Worm (Caenorhabditis elegans): ENCODE measurements around the gene emc-5.

emc-5 gene

ce11 chrII:11501956-11502355 lies 5.4 kb downstream of the emc-5 start:
- TF ChIP-seq him-1 (tag; optimal IDR thresholded peaks at IDR 0.05) (no peak), dao-5 (tag; optimal IDR thresholded peaks at IDR 0.05) (no peak), W03F9.2 (tag; optimal IDR thresholded peaks at IDR 0.05) (no peak)

ce11 chrII:11503761-11504160 lies 7.2 kb downstream of the emc-5 start:
- TF ChIP-seq W03F9.2 (tag; optimal IDR thresholded peaks at IDR 0.05) (no peak), dao-5 (tag; optimal IDR thresholded peaks at IDR 0.05) (no peak), him-1 (tag; optimal IDR thresholded peaks at IDR 0.05) (no peak)

- no peak for TF ChIP-seq dao-5 (tag; optimal IDR thresholded peaks at IDR 0.05)
- no peak for TF ChIP-seq him-1 (tag; optimal IDR thresholded peaks at IDR 0.05)
- TF ChIP-seq W03F9.2 (tag; optimal IDR thresholded peaks at IDR 0.05), result no peak
These were observed 13.8 kb downstream of the emc-5 start, which contains the start of gene npr-41 for ce11 chrII:11510373-11510772. Gene npr-41, plus strand, starts transcription at chrII:11510673.

ce11 chrII:11512921-11513320 lies 16.3 kb downstream of the emc-5 start:
- no peak for TF ChIP-seq him-1 (tag; optimal IDR thresholded peaks at IDR 0.05)
- no peak for TF ChIP-seq W03F9.2 (tag; optimal IDR thresholded peaks at IDR 0.05)
- no peak for TF ChIP-seq dao-5 (tag; optimal IDR thresholded peaks at IDR 0.05)

DNA sequence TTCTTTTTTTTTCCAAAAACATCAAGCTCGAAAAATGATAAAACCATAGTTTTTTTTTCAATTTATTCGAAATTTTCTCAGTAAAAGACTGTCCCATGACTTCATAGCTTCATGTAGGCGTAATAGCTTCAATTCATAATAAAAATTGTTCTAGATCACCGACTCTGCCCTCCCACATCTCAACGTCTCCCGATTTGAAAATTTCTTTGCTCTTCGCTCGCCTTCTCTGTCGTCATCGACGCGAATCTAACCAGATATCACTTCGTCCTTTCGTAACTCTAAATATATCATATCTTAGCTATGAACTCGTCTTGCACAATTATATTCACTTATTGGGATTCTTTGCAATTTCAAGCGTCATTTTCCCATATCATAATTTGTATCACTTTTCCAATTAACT lies 18.2 kb downstream of the emc-5 start, which contains the start of gene srh-44:
srh-44 (plus strand) TSS at position 301 of the 400 bp plus-strand sequence.
- TF ChIP-seq W03F9.2 (tag; optimal IDR thresholded peaks at IDR 0.05), result no peak
- TF ChIP-seq dao-5 (tag; optimal IDR thresholded peaks at IDR 0.05), result no peak
- no peak for TF ChIP-seq him-1 (tag; optimal IDR thresholded peaks at IDR 0.05)

ce11 chrII:11518184-11518583 lies 21.6 kb downstream of the emc-5 start, which contains the start of gene B0334.10:
Gene B0334.10, plus strand, starts transcription at chrII:11518484.
- TF ChIP-seq dao-5 (tag; optimal IDR thresholded peaks at IDR 0.05) (no peak), him-1 (tag; optimal IDR thresholded peaks at IDR 0.05) (no peak), W03F9.2 (tag; optimal IDR thresholded peaks at IDR 0.05) (no peak)

DNA sequence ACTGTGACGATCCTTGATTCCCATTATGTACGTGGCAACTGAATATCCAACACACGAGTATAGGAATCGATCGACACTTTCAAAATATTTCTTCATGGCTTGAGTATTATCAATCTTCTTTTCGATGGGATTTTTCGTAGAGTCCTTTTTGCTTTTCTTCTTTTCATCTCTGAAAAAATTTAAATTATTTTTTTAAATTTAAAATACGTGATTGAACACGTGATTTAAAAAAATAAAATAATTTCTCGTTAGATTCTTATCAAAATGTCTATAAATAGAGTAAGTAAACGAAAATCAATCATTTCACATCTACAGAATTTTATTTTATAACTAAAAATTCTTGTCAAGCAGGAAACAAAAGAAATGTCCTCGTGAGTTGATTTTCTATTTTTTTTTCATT lies 24.7 kb downstream of the emc-5 start, which contains the start of gene Y62F5A.10:
Y62F5A.10 (plus strand) TSS at position 301 of the 400 bp plus-strand sequence.
- TF ChIP-seq dao-5 (tag; optimal IDR thresholded peaks at IDR 0.05) (no peak), him-1 (tag; optimal IDR thresholded peaks at IDR 0.05) (no peak), W03F9.2 (tag; optimal IDR thresholded peaks at IDR 0.05) (no peak)

ce11 chrII:11526954-11527353 lies 30.4 kb downstream of the emc-5 start, which contains the start of gene age-1:
Gene age-1, minus strand, starts transcription at chrII:11527054.
- TF ChIP-seq dao-5 (tag; optimal IDR thresholded peaks at IDR 0.05) (no peak), W03F9.2 (tag; optimal IDR thresholded peaks at IDR 0.05) (no peak), him-1 (tag; optimal IDR thresholded peaks at IDR 0.05) (no peak)

ce11 chrII:11533716-11534115 lies 37.1 kb downstream of the emc-5 start, which contains the start of gene mdt-8:
Gene mdt-8, minus strand, starts transcription at chrII:11533816.
- TF ChIP-seq him-1 (tag; optimal IDR thresholded peaks at IDR 0.05), result no peak
- TF ChIP-seq W03F9.2 (tag; optimal IDR thresholded peaks at IDR 0.05), result no peak
- no peak for TF ChIP-seq dao-5 (tag; optimal IDR thresholded peaks at IDR 0.05)

DNA sequence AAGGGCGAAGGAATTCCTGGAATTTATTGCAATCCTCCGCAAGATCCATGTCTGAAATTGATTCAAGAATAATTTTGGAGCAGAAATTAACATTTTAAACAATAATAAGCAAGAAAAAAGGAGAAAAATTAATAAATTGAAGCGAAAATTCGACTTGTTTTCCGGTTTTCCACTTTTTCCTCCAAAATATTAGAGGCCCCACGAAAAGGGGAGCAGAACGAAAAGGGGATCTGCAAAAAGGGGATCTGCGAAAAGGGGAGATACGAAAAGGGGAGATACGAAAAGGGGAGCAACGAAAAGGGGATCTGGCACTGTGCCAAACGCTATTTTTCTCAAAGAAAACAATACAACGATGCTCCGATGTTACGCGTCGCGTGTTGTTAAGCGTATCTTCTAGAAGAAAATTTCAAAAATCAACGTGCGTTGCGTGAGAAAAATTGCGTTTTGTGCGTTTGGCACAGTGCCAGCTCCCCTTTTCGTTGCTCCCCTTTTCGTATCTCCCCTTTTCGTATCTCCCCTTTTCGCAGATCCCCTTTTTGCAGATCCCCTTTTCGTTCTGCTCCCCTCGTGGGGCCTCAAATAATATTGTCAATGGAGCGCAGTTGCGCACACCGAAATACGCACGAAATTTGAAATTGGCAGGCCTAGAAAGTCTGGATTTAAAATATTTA lies 38.0 kb downstream of the emc-5 start, which contains the start of gene Y62F5A.12:
Y62F5A.12 (minus strand) TSS at position 51 of the 671 bp plus-strand sequence.
- TF ChIP-seq him-1 (tag; optimal IDR thresholded peaks at IDR 0.05) (peak; percentile 62), W03F9.2 (tag; optimal IDR thresholded peaks at IDR 0.05) (peak; percentile 57)

DNA sequence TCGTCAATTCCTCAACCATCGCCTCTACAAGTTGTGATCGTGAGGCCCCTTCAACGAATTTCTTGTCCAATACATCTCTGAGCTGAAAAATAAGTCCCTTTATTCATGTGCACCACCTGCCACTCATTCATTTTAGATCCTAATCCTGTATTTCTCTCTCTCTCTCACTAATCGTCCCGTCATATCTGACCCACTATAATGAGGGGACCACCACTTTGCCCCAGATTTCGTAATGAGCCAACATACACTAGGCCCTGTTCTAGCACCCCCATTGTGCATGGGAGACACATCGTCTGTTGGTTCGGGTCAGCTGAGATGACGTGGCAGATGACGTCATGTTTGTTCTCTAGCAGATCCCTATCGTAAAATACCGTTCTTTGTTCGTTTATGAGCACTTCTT lies 38.8 kb downstream of the emc-5 start:
- TF ChIP-seq him-1 (tag; optimal IDR thresholded peaks at IDR 0.05), result no peak
- TF ChIP-seq dao-5 (tag; optimal IDR thresholded peaks at IDR 0.05), result no peak
- no peak for TF ChIP-seq W03F9.2 (tag; optimal IDR thresholded peaks at IDR 0.05)

- TF ChIP-seq W03F9.2 (tag; optimal IDR thresholded peaks at IDR 0.05), result no peak
- TF ChIP-seq dao-5 (tag; optimal IDR thresholded peaks at IDR 0.05), result no peak
- TF ChIP-seq him-1 (tag; optimal IDR thresholded peaks at IDR 0.05), result no peak
These were observed 39.3 kb downstream of the emc-5 start for ce11 chrII:11535924-11536323.

ce11 chrII:11536505-11536904 lies 39.9 kb downstream of the emc-5 start:
- TF ChIP-seq W03F9.2 (tag; optimal IDR thresholded peaks at IDR 0.05) (no peak), dao-5 (tag; optimal IDR thresholded peaks at IDR 0.05) (no peak), him-1 (tag; optimal IDR thresholded peaks at IDR 0.05) (no peak)

- TF ChIP-seq dao-5 (tag; optimal IDR thresholded peaks at IDR 0.05), result no peak
These were observed 40.5 kb downstream of the emc-5 start for ce11 chrII:11537115-11537514.

- TF ChIP-seq W03F9.2 (tag; optimal IDR thresholded peaks at IDR 0.05) (no peak), him-1 (tag; optimal IDR thresholded peaks at IDR 0.05) (no peak), dao-5 (tag; optimal IDR thresholded peaks at IDR 0.05) (no peak)
These were observed 41.0 kb downstream of the emc-5 start for ce11 chrII:11537606-11538016.
